Fruit fly (Drosophila melanogaster) whole organism, embryonic: ENCODE data around the gene CG45544.

ENCODE experiments used
- ATbp ChIP-seq: fragments of 200-800 bp; sonication (Bioruptor generic); optimal IDR thresholded peaks from 2 replicates; lab custom pipeline; 2017; ENCODE audit warnings: missing biosample characterization, mild to moderate bottlenecking, missing genetic modification characterization, missing genetic modification reagents
- Ada2b ChIP-seq: fragments of 200-800 bp; sonication (Bioruptor generic); IDR thresholded peaks from 2 replicates; pipeline ENCODE4 v1.3.6; 2022; ENCODE audit warnings: missing biosample characterization, missing genetic modification characterization
- Adf1 ChIP-seq: fragments of 200-800 bp; sonication (Bioruptor generic); IDR thresholded peaks from 2 replicates; pipeline ENCODE4 v1.3.6; 2022; ENCODE audit warnings: missing biosample characterization, missing genetic modification characterization
- B-H1 ChIP-seq: fragments of 200-800 bp; sonication (Bioruptor generic); IDR thresholded peaks from 3 replicates; pipeline ENCODE4 v1.3.6; 2022; ENCODE audit warnings: missing biosample characterization, missing genetic modification characterization
- CG1024 ChIP-seq: fragments of 200-800 bp; sonication (Bioruptor generic); IDR thresholded peaks from 2 replicates; pipeline ENCODE4 v1.3.6; 2022; ENCODE audit warnings: missing biosample characterization, missing genetic modification characterization
- CG10431 ChIP-seq: fragments of 200-800 bp; sonication (Bioruptor generic); optimal IDR thresholded peaks from 3 replicates; lab custom pipeline; 2018; ENCODE audit warnings: missing biosample characterization, mild to moderate bottlenecking, missing genetic modification characterization
- CG10543 ChIP-seq: fragments of 200-800 bp; sonication (Bioruptor generic); optimal IDR thresholded peaks from 3 replicates; lab custom pipeline; 2017; ENCODE audit warnings: missing biosample characterization, mild to moderate bottlenecking, missing genetic modification characterization, moderate library complexity
- CG11723 ChIP-seq: fragments of 200-800 bp; sonication (Bioruptor generic); optimal IDR thresholded peaks from 2 replicates; lab custom pipeline; 2017; ENCODE audit warnings: missing biosample characterization, mild to moderate bottlenecking, missing genetic modification characterization
- CG14667 ChIP-seq: fragments of 200-800 bp; sonication (Bioruptor generic); IDR thresholded peaks from 2 replicates; pipeline ENCODE4 v1.3.6; 2022; ENCODE audit warnings: missing biosample characterization, missing genetic modification characterization
- CG14710 ChIP-seq: fragments of 200-800 bp; sonication (Bioruptor generic); optimal IDR thresholded peaks from 3 replicates; lab custom pipeline; 2019; ENCODE audit warnings: missing biosample characterization, mild to moderate bottlenecking, missing genetic modification characterization, moderate library complexity
- CG14860 ChIP-seq: fragments of 200-800 bp; sonication (Bioruptor generic); IDR thresholded peaks from 3 replicates; pipeline ENCODE4 v1.3.6; 2022; ENCODE audit warnings: missing biosample characterization, missing genetic modification characterization; ENCODE audit not compliant: partially characterized antibody
- CG15479 ChIP-seq: fragments of 200-800 bp; sonication (Bioruptor generic); optimal IDR thresholded peaks from 3 replicates; lab custom pipeline; 2019; ENCODE audit warnings: missing biosample characterization, mild to moderate bottlenecking, missing genetic modification characterization, moderate library complexity
- CG15601 ChIP-seq: fragments of 200-800 bp; sonication (Bioruptor generic); optimal IDR thresholded peaks from 3 replicates; lab custom pipeline; 2019; ENCODE audit warnings: missing biosample characterization, mild to moderate bottlenecking, missing genetic modification characterization, moderate library complexity
- CG2875 ChIP-seq: fragments of 200-800 bp; sonication (Bioruptor generic); optimal IDR thresholded peaks from 2 replicates; lab custom pipeline; 2017; ENCODE audit warnings: missing biosample characterization, mild to moderate bottlenecking, missing genetic modification characterization, missing genetic modification reagents
- CG31388 ChIP-seq: fragments of 200-800 bp; sonication (Bioruptor generic); optimal IDR thresholded peaks from 2 replicates; lab custom pipeline; 2016; ENCODE audit warnings: missing biosample characterization, missing genetic modification characterization
- CG31441 ChIP-seq: fragments of 200-800 bp; sonication (Bioruptor generic); IDR thresholded peaks from 2 replicates; pipeline ENCODE4 v1.3.6; 2022; ENCODE audit warnings: missing biosample characterization, missing genetic modification characterization
- CG4360 ChIP-seq: fragments of 200-800 bp; sonication (Bioruptor generic); IDR thresholded peaks from 2 replicates; pipeline ENCODE4 v1.3.6; 2022; ENCODE audit warnings: missing biosample characterization, missing genetic modification characterization
- CG4617 ChIP-seq: fragments of 200-800 bp; sonication (Bioruptor generic); optimal IDR thresholded peaks from 3 replicates; lab custom pipeline; 2016; ENCODE audit warnings: missing biosample characterization, missing genetic modification characterization, borderline replicate concordance
- Dek ChIP-seq: fragments of 200-800 bp; sonication (Bioruptor generic); optimal IDR thresholded peaks from 3 replicates; lab custom pipeline; 2019; ENCODE audit warnings: missing biosample characterization, mild to moderate bottlenecking, missing genetic modification characterization, moderate library complexity
- H2.0 ChIP-seq: fragments of 200-800 bp; sonication (Bioruptor generic); IDR thresholded peaks from 2 replicates; pipeline ENCODE4 v1.3.6; 2022; ENCODE audit warnings: missing biosample characterization, missing genetic modification characterization
- Hmr ChIP-seq: fragments of 200-800 bp; sonication (Bioruptor generic); optimal IDR thresholded peaks from 3 replicates; lab custom pipeline; 2017; ENCODE audit warnings: mild to moderate bottlenecking, missing biosample characterization, missing genetic modification reagents, missing genetic modification characterization
- Lim3 ChIP-seq: fragments of 200-800 bp; sonication (Bioruptor generic); IDR thresholded peaks from 2 replicates; pipeline ENCODE4 v1.3.6; 2022; ENCODE audit warnings: missing biosample characterization, missing genetic modification characterization
- NfI ChIP-seq: fragments of 200-800 bp; sonication (Bioruptor generic); optimal IDR thresholded peaks from 3 replicates; lab custom pipeline; 2018; ENCODE audit warnings: missing biosample characterization, mild to moderate bottlenecking, missing genetic modification characterization, moderate library complexity
- Ptx1 ChIP-seq: fragments of 200-800 bp; sonication (Bioruptor generic); IDR thresholded peaks from 2 replicates; pipeline ENCODE4 v1.3.6; 2022; ENCODE audit warnings: missing biosample characterization, missing genetic modification characterization
- Ravus ChIP-seq: fragments of 200-800 bp; sonication (Bioruptor generic); IDR thresholded peaks from 2 replicates; pipeline ENCODE4 v1.3.6; 2022; ENCODE audit warnings: missing biosample characterization, missing genetic modification characterization
- Sox100B ChIP-seq: fragments of 200-800 bp; sonication (Bioruptor generic); optimal IDR thresholded peaks from 3 replicates; lab custom pipeline; 2018; ENCODE audit warnings: missing biosample characterization, mild to moderate bottlenecking, missing genetic modification characterization
- Sry-β ChIP-seq: fragments of 200-800 bp; sonication (Bioruptor generic); optimal IDR thresholded peaks from 2 replicates; lab custom pipeline; 2018; ENCODE audit warnings: missing biosample characterization, mild to moderate bottlenecking, missing genetic modification characterization, moderate library complexity
- Trl ChIP-seq, 3 experiments: fragments of >200 bp in 2 of 3; fragments of 200-800 bp in 1 of 3; sonication (Bioruptor generic) in 1 of 3; optimal IDR thresholded peaks; 2 replicates in 1 of 3; 3 replicates in 2 of 3; lab custom pipeline; 2016 to 2017; ENCODE audit warnings: missing biosample characterization in 1 of 3, missing genetic modification characterization in 1 of 3
- ab ChIP-seq: fragments of 200-800 bp; sonication (Bioruptor generic); optimal IDR thresholded peaks from 2 replicates; lab custom pipeline; 2016; ENCODE audit warnings: missing biosample characterization, missing genetic modification characterization
- amos ChIP-seq: fragments of 200-800 bp; sonication (Bioruptor generic); IDR thresholded peaks from 2 replicates; pipeline ENCODE4 v1.3.6; 2022; ENCODE audit warnings: missing biosample characterization, missing genetic modification characterization; ENCODE audit not compliant: partially characterized antibody
- cas ChIP-seq: fragments of 200-800 bp; sonication (Bioruptor generic); IDR thresholded peaks from 2 replicates; pipeline ENCODE4 v1.3.6; 2022; ENCODE audit warnings: missing biosample characterization, missing genetic modification characterization
- chm ChIP-seq: fragments of 200-800 bp; sonication (Bioruptor generic); IDR thresholded peaks from 2 replicates; pipeline ENCODE4 v1.3.6; 2022; ENCODE audit warnings: missing biosample characterization, missing genetic modification characterization
- ci ChIP-seq: fragments of 200-800 bp; sonication (Bioruptor generic); IDR thresholded peaks from 3 replicates; pipeline ENCODE4 v1.3.6; 2022; ENCODE audit warnings: missing biosample characterization, missing genetic modification characterization
- corto ChIP-seq: fragments of 200-800 bp; sonication (Bioruptor generic); optimal IDR thresholded peaks from 2 replicates; lab custom pipeline; 2016; ENCODE audit warnings: missing biosample characterization, mild to moderate bottlenecking, missing genetic modification characterization, moderate library complexity
- fu2 ChIP-seq: fragments of 200-800 bp; sonication (Bioruptor generic); optimal IDR thresholded peaks from 2 replicates; lab custom pipeline; 2016; ENCODE audit warnings: missing biosample characterization, missing genetic modification characterization
- gsb-n ChIP-seq: fragments of 200-800 bp; sonication (Bioruptor generic); optimal IDR thresholded peaks from 3 replicates; lab custom pipeline; 2018; ENCODE audit warnings: missing biosample characterization, mild to moderate bottlenecking, missing genetic modification characterization
- gt ChIP-seq: fragments of 200-800 bp; sonication (Bioruptor generic); IDR thresholded peaks from 2 replicates; pipeline ENCODE4 v1.3.6; 2022; ENCODE audit warnings: missing biosample characterization, missing genetic modification characterization
- ken ChIP-seq: fragments of 200-800 bp; sonication (Bioruptor generic); IDR thresholded peaks from 3 replicates; pipeline ENCODE4 v1.3.6; 2022; ENCODE audit warnings: missing biosample characterization, missing genetic modification characterization
- lbe ChIP-seq: fragments of 200-800 bp; sonication (Bioruptor generic); optimal IDR thresholded peaks from 2 replicates; lab custom pipeline; 2016; ENCODE audit warnings: missing biosample characterization, mild to moderate bottlenecking, missing genetic modification characterization
- lov ChIP-seq, 2 experiments: fragments of 200-800 bp in 1 of 2; fragments of >200 bp in 1 of 2; sonication (Bioruptor generic) in 1 of 2; IDR thresholded peaks in 1 of 2; optimal IDR thresholded peaks in 1 of 2; 2 replicates in 1 of 2; 3 replicates in 1 of 2; pipeline versions ENCODE4 v1.3.6 to Lab custom; 2017 to 2022; ENCODE audit warnings: missing biosample characterization in 1 of 2, missing genetic modification characterization in 1 of 2
- nom ChIP-seq: fragments of 200-800 bp; sonication (Bioruptor generic); optimal IDR thresholded peaks from 2 replicates; lab custom pipeline; 2017; ENCODE audit warnings: missing biosample characterization, missing genetic modification characterization, mild to moderate bottlenecking, moderate library complexity, missing genetic modification reagents
- onecut ChIP-seq: fragments of 200-800 bp; sonication (Bioruptor generic); IDR thresholded peaks from 2 replicates; pipeline ENCODE4 v1.3.6; 2022; ENCODE audit warnings: missing biosample characterization, missing genetic modification characterization
- pros ChIP-seq: fragments of 200-800 bp; sonication (Bioruptor generic); optimal IDR thresholded peaks from 3 replicates; lab custom pipeline; 2019; ENCODE audit warnings: missing biosample characterization, mild to moderate bottlenecking, missing genetic modification characterization, moderate library complexity
- sens ChIP-seq: fragments of 200-800 bp; sonication (Bioruptor generic); peaks from one replicate; lab custom pipeline; 2016; ENCODE audit warnings: missing biosample characterization, missing genetic modification characterization
- sens-2 ChIP-seq: fragments of 200-800 bp; sonication (Bioruptor generic); IDR thresholded peaks from 2 replicates; pipeline ENCODE4 v1.3.6; 2022; ENCODE audit warnings: missing biosample characterization, missing genetic modification characterization
- sisA ChIP-seq: fragments of 200-800 bp; sonication (Bioruptor generic); IDR thresholded peaks from 2 replicates; pipeline ENCODE4 v1.3.6; 2022; ENCODE audit warnings: missing biosample characterization, missing genetic modification characterization
- slou ChIP-seq: fragments of 200-800 bp; sonication (Bioruptor generic); optimal IDR thresholded peaks from 3 replicates; lab custom pipeline; 2016; ENCODE audit warnings: missing biosample characterization, missing genetic modification characterization
- slp2 ChIP-seq: fragments of 200-800 bp; sonication (Bioruptor generic); optimal IDR thresholded peaks from 2 replicates; lab custom pipeline; 2016; ENCODE audit warnings: missing biosample characterization, missing genetic modification characterization
- zf30C ChIP-seq: fragments of 200-800 bp; sonication (Bioruptor generic); optimal IDR thresholded peaks from 3 replicates; lab custom pipeline; 2018; ENCODE audit warnings: missing biosample characterization, mild to moderate bottlenecking, missing genetic modification characterization

CG45544 gene

dm6 chr3R:29251418-29251817 is 4.9 kb upstream of the CG45544 start (continued):
- TF ChIP-seq CG1024 (GFP tag; lab: Robert Waterston, UW) (no peak), Ptx1 (GFP tag; lab: Robert Waterston, UW) (0 out of 2 replicates have a peak, but pooled peaks have one; percentile 12), zf30C (GFP tag; lab: Kevin White, UChicago) (no peak), sens-2 (GFP tag; lab: Robert Waterston, UW) (no peak), CG10543 (GFP tag; lab: Kevin White, UChicago) (no peak), CG15601 (tag; lab: Kevin White, UChicago) (peak; percentile 4), ken (GFP tag; lab: Robert Waterston, UW) (no peak)
- TF ChIP-seq, all 482 proteins: peak for 136

- no peak for TF ChIP-seq Adf1 (GFP tag; lab: Robert Waterston, UW)
- peak; percentile 57 for TF ChIP-seq pros (GFP tag; lab: Kevin White, UChicago)
- no peak for TF ChIP-seq slou (GFP tag; lab: Kevin White, UChicago)
- TF ChIP-seq Ada2b = no peak
- no peak for TF ChIP-seq CG31441 (GFP tag; lab: Robert Waterston, UW)
- no peak for TF ChIP-seq CG10431 (GFP tag; lab: Kevin White, UChicago)
- no peak for TF ChIP-seq Sry-β
- TF ChIP-seq Hmr (GFP tag; lab: Kevin White, UChicago) = no peak
- TF ChIP-seq lov (optimal IDR thresholded peaks at IDR 0.05; lab: Kevin White, UChicago) = no peak
- 0 out of 3 replicates have a peak, but pooled peaks have one; percentile 19 for TF ChIP-seq lov (GFP tag; IDR thresholded peaks at IDR 0.05; lab: Robert Waterston, UW)
- peak in 1 of 2 experiments; percentile 55 for TF ChIP-seq Trl (optimal IDR thresholded peaks at IDR 0.05; lab: Kevin White, UChicago)
- no peak for TF ChIP-seq Trl (GFP tag; optimal IDR thresholded peaks at IDR 0.05; lab: Kevin White, UChicago)
- TF ChIP-seq gt (GFP tag; lab: Robert Waterston, UW) = no peak
- no peak for TF ChIP-seq Sox100B (GFP tag; lab: Kevin White, UChicago)
- no peak for TF ChIP-seq Lim3
- TF ChIP-seq CG4617 (GFP tag; lab: Kevin White, UChicago) = no peak
- TF ChIP-seq ci = no peak
- TF ChIP-seq NfI (GFP tag; lab: Kevin White, UChicago) = no peak
- TF ChIP-seq chm (GFP tag; lab: Robert Waterston, UW) = peak; percentile 32; the same call in 1 of the 2 replicates
- peak; percentile 71 for TF ChIP-seq CG4360 (GFP tag; lab: Robert Waterston, UW)
- no peak for TF ChIP-seq CG14710
- TF ChIP-seq amos (GFP tag; lab: Robert Waterston, UW) = 0 out of 2 replicates have a peak, but pooled peaks have one; percentile 18
- TF ChIP-seq Dek (tag; lab: Kevin White, UChicago) = no peak
- no peak for TF ChIP-seq H2.0 (GFP tag; lab: Robert Waterston, UW)
- TF ChIP-seq fu2 (GFP tag; lab: Kevin White, UChicago) = no peak
- no peak for TF ChIP-seq sisA (GFP tag; lab: Robert Waterston, UW)
- TF ChIP-seq CG2875 = no peak
- no peak for TF ChIP-seq slp2 (GFP tag; lab: Kevin White, UChicago)
- TF ChIP-seq sens (GFP tag; lab: Kevin White, UChicago) = peak; percentile 16
Measured at dm6 chr3R:29253874-29254273, 2.4 kb upstream of the CG45544 start.

- no peak for TF ChIP-seq slou (GFP tag; lab: Kevin White, UChicago)
- TF ChIP-seq CG11723 (GFP tag; lab: Kevin White, UChicago) = no peak
- TF ChIP-seq CG14860 (GFP tag; lab: Robert Waterston, UW) = no peak
- TF ChIP-seq CG15479 (GFP tag; lab: Kevin White, UChicago) = no peak
- TF ChIP-seq corto (GFP tag; lab: Kevin White, UChicago) = peak; percentile 10
- TF ChIP-seq onecut (GFP tag; lab: Robert Waterston, UW) = no peak
- no peak for TF ChIP-seq ATbp
- TF ChIP-seq B-H1 = no peak
- TF ChIP-seq CG14667 = no peak
- TF ChIP-seq CG31388 = no peak
- TF ChIP-seq lbe (GFP tag; lab: Kevin White, UChicago) = peak; percentile 71
- TF ChIP-seq cas (GFP tag; lab: Robert Waterston, UW) = no peak
- TF ChIP-seq gsb-n (tag; lab: Kevin White, UChicago) = no peak
- peak; percentile 98 for TF ChIP-seq nom (GFP tag; lab: Kevin White, UChicago)
- TF ChIP-seq ab (GFP tag; lab: Kevin White, UChicago) = no peak
- no peak for TF ChIP-seq Ravus
Measured at dm6 chr3R:29254383-29254782, 1.9 kb upstream of the CG45544 start.
